1 fruit fly cellular context compared by ENCODE assay signal in genomic region chr2L:2856960-2857584, dm6.
TF ChIP-seq lines count a peak whose summit lies in the region.

CG2991 (plus strand) TSS chr2L:2857164.

TF ChIP-seq in whole organism, embryonic, 481 proteins besides CTCF, POLR2A, EP300 and RAD21 (continued from another document):
- peak; percentile 17 for TF ChIP-seq nom (GFP tag; optimal IDR thresholded peaks at IDR 0.05; lab: Kevin White, UChicago)
- TF ChIP-seq chn (GFP tag; optimal IDR thresholded peaks at IDR 0.05; lab: Kevin White, UChicago), result no peak
- TF ChIP-seq Ets97D (GFP tag; optimal IDR thresholded peaks at IDR 0.05; lab: Kevin White, UChicago), result peak; percentile 87
- peak; percentile 18 for TF ChIP-seq CG13296 (GFP tag; optimal IDR thresholded peaks at IDR 0.05; lab: Kevin White, UChicago)
- TF ChIP-seq YL-1 (GFP tag; optimal IDR thresholded peaks at IDR 0.05; lab: Kevin White, UChicago), result peak; percentile 69
- peak; percentile 70 for TF ChIP-seq inv (GFP tag; IDR thresholded peaks at IDR 0.05; lab: Robert Waterston, UW; ENCODE audit: partially characterized antibody)
- TF ChIP-seq Fer3 (tag; optimal IDR thresholded peaks at IDR 0.05; lab: Kevin White, UChicago), result peak; percentile 5
- peak; percentile 74 for TF ChIP-seq Doc3 (GFP tag; IDR thresholded peaks at IDR 0.05; lab: Robert Waterston, UW; ENCODE audit: partially characterized antibody)
- TF ChIP-seq sd (tag; optimal IDR thresholded peaks at IDR 0.05; lab: Kevin White, UChicago), result peak; percentile 82
- peak; percentile 91 for TF ChIP-seq Bgb (GFP tag; IDR thresholded peaks at IDR 0.05; lab: Robert Waterston, UW; ENCODE audit: partially characterized antibody)
- no peak for TF ChIP-seq CG1832 (GFP tag; optimal IDR thresholded peaks at IDR 0.05; lab: Kevin White, UChicago)
- no peak for TF ChIP-seq usp (GFP tag; optimal IDR thresholded peaks at IDR 0.05; lab: Kevin White, UChicago)
- TF ChIP-seq Vsx1 (GFP tag; optimal IDR thresholded peaks at IDR 0.05; lab: Kevin White, UChicago), result peak; percentile 34
- TF ChIP-seq vnd (GFP tag; IDR thresholded peaks at IDR 0.05; lab: Robert Waterston, UW; ENCODE audit: partially characterized antibody), result peak; percentile 59; the same call in 2 of the 3 replicates
- peak; percentile 13 for TF ChIP-seq dmrt11E (tag; optimal IDR thresholded peaks at IDR 0.05; lab: Kevin White, UChicago)
- peak; percentile 49 for TF ChIP-seq lilli (GFP tag; optimal IDR thresholded peaks at IDR 0.05; lab: Kevin White, UChicago)
- TF ChIP-seq B-H2 (GFP tag; optimal IDR thresholded peaks at IDR 0.05; lab: Kevin White, UChicago), result peak; percentile 64
- no peak for TF ChIP-seq Atf3 (GFP tag; optimal IDR thresholded peaks at IDR 0.05; lab: Kevin White, UChicago)
- no peak for TF ChIP-seq CG8089 (GFP tag; optimal IDR thresholded peaks at IDR 0.05; lab: Kevin White, UChicago)
- TF ChIP-seq grau (tag; optimal IDR thresholded peaks at IDR 0.05; lab: Kevin White, UChicago), result peak; percentile 45
- no peak for TF ChIP-seq crol (GFP tag; IDR thresholded peaks at IDR 0.05; lab: Robert Waterston, UW)
- TF ChIP-seq CG1233 (GFP tag; optimal IDR thresholded peaks at IDR 0.05; lab: Kevin White, UChicago), result peak; percentile 25
- TF ChIP-seq gsb-n (tag; optimal IDR thresholded peaks at IDR 0.05; lab: Kevin White, UChicago), result peak; percentile 56
- TF ChIP-seq wdn (GFP tag; IDR thresholded peaks at IDR 0.05; lab: Robert Waterston, UW), result peak; percentile 28; the same call in 1 of the 2 replicates
- no peak for TF ChIP-seq Chrac-16 (GFP tag; optimal IDR thresholded peaks at IDR 0.05; lab: Kevin White, UChicago)
- peak; percentile 90; the same call in 1 of the 2 replicates for TF ChIP-seq amos (GFP tag; IDR thresholded peaks at IDR 0.05; lab: Robert Waterston, UW; ENCODE audit: partially characterized antibody)
- TF ChIP-seq Pdp1 (GFP tag; optimal IDR thresholded peaks at IDR 0.05; lab: Kevin White, UChicago), result peak; percentile 16 to 55
- TF ChIP-seq Stat92E (GFP tag; optimal IDR thresholded peaks at IDR 0.05; lab: Kevin White, UChicago), result peak in 1 of 3 experiments; percentile 38
- peak; percentile 55 for TF ChIP-seq lbe (GFP tag; optimal IDR thresholded peaks at IDR 0.05; lab: Kevin White, UChicago)
- peak; percentile 20 for TF ChIP-seq CG34376 (GFP tag; optimal IDR thresholded peaks at IDR 0.05; lab: Kevin White, UChicago)
- peak; percentile 12 for TF ChIP-seq CG2678 (tag; optimal IDR thresholded peaks at IDR 0.05; lab: Kevin White, UChicago)
- TF ChIP-seq E2f2 (GFP tag; IDR thresholded peaks at IDR 0.05; lab: Robert Waterston, UW), result peak; percentile 89
- TF ChIP-seq Sry-δ (GFP tag; optimal IDR thresholded peaks at IDR 0.05; lab: Kevin White, UChicago), result peak; percentile 96
- TF ChIP-seq kah (GFP tag; optimal IDR thresholded peaks at IDR 0.05; lab: Kevin White, UChicago), result no peak
- TF ChIP-seq Dad (GFP tag; optimal IDR thresholded peaks at IDR 0.05; lab: Kevin White, UChicago), result no peak
- TF ChIP-seq CG15269 (tag; optimal IDR thresholded peaks at IDR 0.05; lab: Kevin White, UChicago), result peak; percentile 11
- peak; percentile 75 for TF ChIP-seq CG17829 (tag; optimal IDR thresholded peaks at IDR 0.05; lab: Kevin White, UChicago)
- peak; percentile 3 for TF ChIP-seq CG31365 (tag; optimal IDR thresholded peaks at IDR 0.05; lab: Kevin White, UChicago)
- TF ChIP-seq CG8290 (GFP tag; optimal IDR thresholded peaks at IDR 0.05; lab: Kevin White, UChicago), result no peak
- peak in 1 of 2 experiments; percentile 75 for TF ChIP-seq CG8290 (tag; optimal IDR thresholded peaks at IDR 0.05; lab: Kevin White, UChicago)
- peak; percentile 54 for TF ChIP-seq mam (GFP tag; optimal IDR thresholded peaks at IDR 0.05; lab: Kevin White, UChicago)
- peak; percentile 19 for TF ChIP-seq Deaf1 (tag; optimal IDR thresholded peaks at IDR 0.05; lab: Kevin White, UChicago)
- peak; percentile 25 for TF ChIP-seq NC2β (GFP tag; optimal IDR thresholded peaks at IDR 0.05; lab: Kevin White, UChicago)
- TF ChIP-seq CG2199 (GFP tag; IDR thresholded peaks at IDR 0.05; lab: Robert Waterston, UW), result 0 out of 3 replicates have a peak, but pooled peaks have one; percentile 40
- TF ChIP-seq CG10979 (tag; optimal IDR thresholded peaks at IDR 0.05; lab: Kevin White, UChicago), result peak; percentile 11
- TF ChIP-seq CG1647 (GFP tag; optimal IDR thresholded peaks at IDR 0.05; lab: Kevin White, UChicago), result peak; percentile 14
- TF ChIP-seq vvl (GFP tag; IDR thresholded peaks at IDR 0.05; lab: Robert Waterston, UW), result peak; percentile 55
- peak; percentile 77 for TF ChIP-seq CG8924 (tag; optimal IDR thresholded peaks at IDR 0.05; lab: Kevin White, UChicago)
- no peak for TF ChIP-seq gt (GFP tag; IDR thresholded peaks at IDR 0.05; lab: Robert Waterston, UW)
- TF ChIP-seq Scr (GFP tag; IDR thresholded peaks at IDR 0.05; lab: Robert Waterston, UW; ENCODE audit: partially characterized antibody), result peak; percentile 82
TF ChIP-seq in whole organism, embryonic: peak in this region for 179.
